Fruit fly (Drosophila melanogaster) whole organism, embryonic: ENCODE results near the gene Ank.
A peak's percentile ranks its signal among the peaks of the same experiment; 100 is the strongest.

ENCODE experiments used
- CG10431 ChIP-seq: fragments of 200-800 bp; sonication (Bioruptor generic); optimal IDR thresholded peaks from 3 replicates; lab custom pipeline; 2018; ENCODE audit warnings: missing biosample characterization, mild to moderate bottlenecking, missing genetic modification characterization
- CG10462 ChIP-seq: fragments of 200-800 bp; sonication (Bioruptor generic); optimal IDR thresholded peaks from 2 replicates; lab custom pipeline; 2016; ENCODE audit warnings: missing biosample characterization, missing genetic modification characterization
- CG10543 ChIP-seq: fragments of 200-800 bp; sonication (Bioruptor generic); optimal IDR thresholded peaks from 3 replicates; lab custom pipeline; 2017; ENCODE audit warnings: missing biosample characterization, mild to moderate bottlenecking, missing genetic modification characterization, moderate library complexity
- CG11247 ChIP-seq: fragments of 200-800 bp; sonication (Bioruptor generic); IDR thresholded peaks from 2 replicates; pipeline ENCODE4 v1.3.6; 2022; ENCODE audit warnings: missing biosample characterization, missing genetic modification characterization
- CG11696 ChIP-seq: fragments of 200-800 bp; sonication (Bioruptor generic); IDR thresholded peaks from 2 replicates; pipeline ENCODE4 v1.3.6; 2022; ENCODE audit warnings: missing biosample characterization, missing genetic modification characterization
- CG12236 ChIP-seq: fragments of 200-800 bp; sonication (Bioruptor generic); optimal IDR thresholded peaks from 2 replicates; lab custom pipeline; 2016; ENCODE audit warnings: missing biosample characterization, missing genetic modification characterization
- CG12299 ChIP-seq: fragments of 200-800 bp; sonication (Bioruptor generic); optimal IDR thresholded peaks from 2 replicates; lab custom pipeline; 2018; ENCODE audit warnings: missing biosample characterization, mild to moderate bottlenecking, missing genetic modification characterization
- CG17328 ChIP-seq: fragments of 200-800 bp; sonication (Bioruptor generic); IDR thresholded peaks from 2 replicates; pipeline ENCODE4 v1.3.6; 2022; ENCODE audit warnings: missing biosample characterization, missing genetic modification characterization
- CG17802 ChIP-seq: fragments of 200-800 bp; sonication (Bioruptor generic); optimal IDR thresholded peaks from 2 replicates; lab custom pipeline; 2018; ENCODE audit warnings: missing biosample characterization, mild to moderate bottlenecking, missing genetic modification characterization, moderate library complexity
- CG2120 ChIP-seq: fragments of 200-800 bp; sonication (Bioruptor generic); optimal IDR thresholded peaks from 3 replicates; lab custom pipeline; 2016; ENCODE audit warnings: missing biosample characterization, missing genetic modification characterization
- CG2199 ChIP-seq: fragments of 200-800 bp; sonication (Bioruptor generic); IDR thresholded peaks from 3 replicates; pipeline ENCODE4 v1.3.6; 2022; ENCODE audit warnings: missing biosample characterization, missing genetic modification characterization
- CG30020 ChIP-seq: fragments of 200-800 bp; optimal IDR thresholded peaks from 2 replicates; lab custom pipeline; 2019; ENCODE audit warnings: missing biosample characterization, mild to moderate bottlenecking, missing genetic modification characterization, moderate library complexity
- CG34376 ChIP-seq: fragments of 200-800 bp; sonication (Bioruptor generic); optimal IDR thresholded peaks from 2 replicates; lab custom pipeline; 2018; ENCODE audit warnings: missing biosample characterization, mild to moderate bottlenecking, missing genetic modification characterization
- CG43689 ChIP-seq: fragments of 200-800 bp; sonication (Bioruptor generic); IDR thresholded peaks from 2 replicates; pipeline ENCODE4 v1.3.6; 2022; ENCODE audit warnings: missing biosample characterization, missing genetic modification characterization
- CG9876 ChIP-seq: fragments of 200-800 bp; sonication (Bioruptor generic); optimal IDR thresholded peaks from 2 replicates; lab custom pipeline; 2016; ENCODE audit warnings: missing biosample characterization, missing genetic modification characterization
- CTCF ChIP-seq: fragments of 200-800 bp; sonication (Bioruptor generic); optimal IDR thresholded peaks from 2 replicates; lab custom pipeline; 2017; ENCODE audit warnings: missing biosample characterization, mild to moderate bottlenecking, missing genetic modification characterization, moderate library complexity
- Dek ChIP-seq: fragments of 200-800 bp; sonication (Bioruptor generic); optimal IDR thresholded peaks from 3 replicates; lab custom pipeline; 2019; ENCODE audit warnings: missing biosample characterization, mild to moderate bottlenecking, missing genetic modification characterization, moderate library complexity
- Dll ChIP-seq: fragments of 200-800 bp; sonication (Bioruptor generic); IDR thresholded peaks from 4 replicates; pipeline ENCODE4 v1.3.6; 2022; ENCODE audit warnings: missing biosample characterization, missing genetic modification characterization; ENCODE audit not compliant: partially characterized antibody
- Doc3 ChIP-seq: fragments of 200-800 bp; sonication (Bioruptor generic); IDR thresholded peaks from 3 replicates; pipeline ENCODE4 v1.3.6; 2022; ENCODE audit warnings: missing biosample characterization, missing genetic modification characterization; ENCODE audit not compliant: partially characterized antibody
- E2f2 ChIP-seq: fragments of 200-800 bp; sonication (Bioruptor generic); IDR thresholded peaks from 2 replicates; pipeline ENCODE4 v1.3.6; 2022; ENCODE audit warnings: missing biosample characterization, missing genetic modification characterization
- Hr39 ChIP-seq: fragments of >200 bp; optimal IDR thresholded peaks from 2 replicates; lab custom pipeline; 2017
- Lhr ChIP-seq: fragments of 200-800 bp; sonication (Bioruptor generic); optimal IDR thresholded peaks from 3 replicates; lab custom pipeline; 2017; ENCODE audit warnings: mild to moderate bottlenecking, missing biosample characterization, missing genetic modification reagents, missing genetic modification characterization
- MBD-R2 ChIP-seq: fragments of 200-800 bp; sonication (Bioruptor generic); IDR thresholded peaks from 2 replicates; pipeline ENCODE4 v1.3.6; 2022; ENCODE audit warnings: missing biosample characterization, missing genetic modification characterization
- MESR4 ChIP-seq: fragments of 200-800 bp; sonication (Bioruptor generic); optimal IDR thresholded peaks from 2 replicates; lab custom pipeline; 2018; ENCODE audit warnings: missing biosample characterization, mild to moderate bottlenecking, missing genetic modification characterization, moderate library complexity
- Max ChIP-seq: fragments of 200-800 bp; sonication (Bioruptor generic); optimal IDR thresholded peaks from 2 replicates; lab custom pipeline; 2016; ENCODE audit warnings: missing biosample characterization, mild to moderate bottlenecking, missing genetic modification characterization
- Nf-YB ChIP-seq: fragments of 200-800 bp; sonication (Bioruptor generic); optimal IDR thresholded peaks from 3 replicates; lab custom pipeline; 2019; ENCODE audit warnings: missing biosample characterization, mild to moderate bottlenecking, missing genetic modification characterization, moderate library complexity
- Optix ChIP-seq: fragments of 200-800 bp; sonication (Bioruptor generic); IDR thresholded peaks from 3 replicates; pipeline ENCODE4 v1.3.6; 2022; ENCODE audit warnings: missing biosample characterization, missing genetic modification characterization
- Pdp1 ChIP-seq, 2 experiments: fragments of 200-800 bp; sonication (Bioruptor generic); optimal IDR thresholded peaks; 3 replicates each; lab custom pipeline; 2016; ENCODE audit warnings: missing biosample characterization in 2 of 2, missing genetic modification characterization in 2 of 2, mild to moderate bottlenecking in 1 of 2, moderate library complexity in 1 of 2
- Poxn ChIP-seq: fragments of 200-800 bp; sonication (Bioruptor generic); IDR thresholded peaks from 2 replicates; pipeline ENCODE4 v1.3.6; 2022; ENCODE audit warnings: missing biosample characterization, missing genetic modification characterization
- Six4 ChIP-seq: fragments of 200-800 bp; sonication (Bioruptor generic); optimal IDR thresholded peaks from 2 replicates; lab custom pipeline; 2016; ENCODE audit warnings: missing biosample characterization, missing genetic modification characterization
- Xbp1 ChIP-seq: fragments of 200-800 bp; sonication (Bioruptor generic); optimal IDR thresholded peaks from 3 replicates; lab custom pipeline; 2016; ENCODE audit warnings: missing biosample characterization, mild to moderate bottlenecking, missing genetic modification characterization
- crp ChIP-seq, 2 experiments: fragments of 200-800 bp; sonication (Bioruptor generic); optimal IDR thresholded peaks; 2 replicates in 1 of 2; 3 replicates in 1 of 2; lab custom pipeline; 2017; ENCODE audit warnings: missing biosample characterization in 2 of 2, missing genetic modification characterization in 2 of 2, mild to moderate bottlenecking in 1 of 2, moderate library complexity in 1 of 2
- dpn ChIP-seq, 2 experiments: fragments of 200-800 bp; sonication (Bioruptor generic); optimal IDR thresholded peaks; 3 replicates each; lab custom pipeline; 2016; ENCODE audit warnings: missing biosample characterization in 2 of 2, missing genetic modification characterization in 2 of 2
- ems ChIP-seq: fragments of 200-800 bp; sonication (Bioruptor generic); optimal IDR thresholded peaks from 3 replicates; lab custom pipeline; 2016; ENCODE audit warnings: missing biosample characterization, missing genetic modification characterization
- eve ChIP-seq, 2 experiments: fragments of >200 bp; optimal IDR thresholded peaks; 2 replicates each; lab custom pipeline; 2017; ENCODE audit warnings: missing biosample characterization in 2 of 2, missing genetic modification characterization in 2 of 2
- gfzf ChIP-seq: fragments of 200-800 bp; sonication (Bioruptor generic); optimal IDR thresholded peaks from 2 replicates; lab custom pipeline; 2016; ENCODE audit warnings: missing biosample characterization, mild to moderate bottlenecking, missing genetic modification characterization, moderate library complexity
- gsb-n ChIP-seq: fragments of 200-800 bp; sonication (Bioruptor generic); optimal IDR thresholded peaks from 3 replicates; lab custom pipeline; 2018; ENCODE audit warnings: missing biosample characterization, mild to moderate bottlenecking, missing genetic modification characterization
- ken ChIP-seq: fragments of 200-800 bp; sonication (Bioruptor generic); IDR thresholded peaks from 3 replicates; pipeline ENCODE4 v1.3.6; 2022; ENCODE audit warnings: missing biosample characterization, missing genetic modification characterization
- lab ChIP-seq: fragments of 200-800 bp; sonication (Bioruptor generic); optimal IDR thresholded peaks from 3 replicates; lab custom pipeline; 2017; ENCODE audit warnings: missing biosample characterization, missing genetic modification characterization, mild to moderate bottlenecking, moderate library complexity, missing genetic modification reagents
- lbe ChIP-seq: fragments of 200-800 bp; sonication (Bioruptor generic); optimal IDR thresholded peaks from 2 replicates; lab custom pipeline; 2016; ENCODE audit warnings: missing biosample characterization, mild to moderate bottlenecking, missing genetic modification characterization
- luna ChIP-seq: fragments of 200-800 bp; sonication (Bioruptor generic); optimal IDR thresholded peaks from 2 replicates; lab custom pipeline; 2016; ENCODE audit warnings: missing biosample characterization, missing genetic modification characterization
- onecut ChIP-seq: fragments of 200-800 bp; sonication (Bioruptor generic); IDR thresholded peaks from 2 replicates; pipeline ENCODE4 v1.3.6; 2022; ENCODE audit warnings: missing biosample characterization, missing genetic modification characterization
- repo ChIP-seq: fragments of 200-800 bp; sonication (Bioruptor generic); optimal IDR thresholded peaks from 2 replicates; lab custom pipeline; 2016; ENCODE audit warnings: missing biosample characterization, missing genetic modification characterization
- sens ChIP-seq: fragments of 200-800 bp; sonication (Bioruptor generic); peaks from one replicate; lab custom pipeline; 2016; ENCODE audit warnings: missing biosample characterization, missing genetic modification characterization
- stc ChIP-seq: fragments of 200-800 bp; sonication (Bioruptor generic); IDR thresholded peaks from 2 replicates; pipeline ENCODE4 v1.3.6; 2022; ENCODE audit warnings: missing biosample characterization, missing genetic modification characterization
- trh ChIP-seq: fragments of 200-800 bp; sonication (Bioruptor generic); optimal IDR thresholded peaks from 2 replicates; lab custom pipeline; 2016; ENCODE audit warnings: missing biosample characterization, missing genetic modification characterization
- vvl ChIP-seq: fragments of 200-800 bp; sonication (Bioruptor generic); IDR thresholded peaks from 2 replicates; pipeline ENCODE4 v1.3.6; 2022; ENCODE audit warnings: missing biosample characterization, missing genetic modification characterization
- z ChIP-seq: fragments of 200-800 bp; sonication (Bioruptor generic); IDR thresholded peaks from 3 replicates; pipeline ENCODE4 v1.3.6; 2022; ENCODE audit warnings: missing biosample characterization, missing genetic modification characterization

Ank gene

DNA sequence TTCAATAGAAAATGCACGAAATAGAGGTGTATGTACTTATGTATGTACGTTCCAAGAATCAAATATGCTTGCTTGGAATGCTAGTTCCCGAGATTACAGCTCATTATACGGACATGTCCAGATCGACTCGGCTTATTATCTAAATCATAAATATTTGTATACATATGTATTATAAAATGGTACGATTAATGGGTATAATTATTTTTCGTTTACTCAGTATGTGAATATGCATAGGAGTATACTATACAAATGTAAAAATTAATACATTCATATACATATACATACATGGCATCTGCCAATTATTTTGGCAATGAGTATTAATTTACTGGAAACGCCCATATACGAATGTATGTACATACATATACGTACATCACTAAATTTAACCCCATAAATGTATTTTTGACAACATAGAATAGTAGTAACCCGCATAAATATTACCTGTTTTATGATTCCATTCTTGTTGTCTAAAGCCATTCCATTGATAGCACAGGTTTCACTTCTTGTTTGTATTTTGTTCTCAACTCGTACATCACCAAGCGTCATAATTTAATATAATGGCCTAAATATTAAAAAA lies 678 bp downstream of the Ank start:
- TF ChIP-seq Dll (GFP tag; lab: Robert Waterston, UW) = no peak
- TF ChIP-seq MESR4 = peak; percentile 73
- no peak for TF ChIP-seq Six4 (GFP tag; lab: Kevin White, UChicago)
- TF ChIP-seq MBD-R2 (GFP tag; lab: Robert Waterston, UW) = 0 out of 2 replicates have a peak, but pooled peaks have one; percentile 8
- TF ChIP-seq CG2199 (GFP tag; lab: Robert Waterston, UW) = 0 out of 3 replicates have a peak, but pooled peaks have one; percentile 26
- peak; percentile 45 for TF ChIP-seq sens
- peak; percentile 82 for TF ChIP-seq CG10431 (GFP tag; lab: Kevin White, UChicago)
- TF ChIP-seq lbe = peak; percentile 25
- TF ChIP-seq, all 482 proteins: peak for 6

- no peak for TF ChIP-seq crp (GFP tag; optimal IDR thresholded peaks at IDR 0.05; lab: Kevin White, UChicago)
- TF ChIP-seq onecut (GFP tag; lab: Robert Waterston, UW) = 0 out of 2 replicates have a peak, but pooled peaks have one; percentile 12
These were observed 27.5 kb downstream of the Ank start for dm6 chr4:102155-102554.

DNA sequence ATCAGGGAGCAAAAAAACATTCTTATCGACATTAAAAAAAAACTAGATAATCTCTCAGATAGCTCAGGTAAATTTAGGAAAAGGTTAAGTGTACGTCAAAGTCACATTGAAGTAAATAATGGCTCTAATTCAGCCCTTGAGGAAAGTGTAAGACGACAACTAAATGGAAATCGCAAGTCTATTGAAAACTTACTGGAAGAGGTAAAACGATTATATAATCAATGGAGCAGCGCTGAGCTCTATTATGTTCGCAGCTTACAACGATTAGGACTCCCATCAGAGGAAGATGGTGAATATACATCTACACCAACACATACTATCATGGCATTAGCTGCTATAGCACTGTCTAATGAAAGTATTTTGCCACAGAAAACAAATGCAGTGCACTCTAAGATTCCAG lies 37.6 kb downstream of the Ank start:
- no peak for TF ChIP-seq ken
- TF ChIP-seq Optix (GFP tag; lab: Robert Waterston, UW) = no peak
- peak in 1 of 2 experiments; percentile 52 for TF ChIP-seq eve (GFP tag; optimal IDR thresholded peaks at IDR 0.05; lab: Kevin White, UChicago)
- TF ChIP-seq Hr39 (lab: Kevin White, UChicago) = no peak
- no peak for TF ChIP-seq dpn (GFP tag; optimal IDR thresholded peaks at IDR 0.05; lab: Kevin White, UChicago)
- TF ChIP-seq Pdp1 (GFP tag; optimal IDR thresholded peaks at IDR 0.05; lab: Kevin White, UChicago) = peak in 1 of 2 experiments; percentile 94
- TF ChIP-seq CG17802 (tag; lab: Kevin White, UChicago) = no peak
- TF ChIP-seq CG34376 (GFP tag; lab: Kevin White, UChicago) = no peak
- TF ChIP-seq trh (GFP tag; lab: Kevin White, UChicago) = no peak
- no peak for TF ChIP-seq luna
- no peak for TF ChIP-seq CG12236 (GFP tag; lab: Kevin White, UChicago)
- no peak for TF ChIP-seq CG30020
- TF ChIP-seq CG9876 = no peak
- TF ChIP-seq Doc3 (GFP tag; lab: Robert Waterston, UW) = no peak
- TF ChIP-seq gsb-n (tag; lab: Kevin White, UChicago) = no peak
- TF ChIP-seq, all 482 proteins: peak for 2

DNA sequence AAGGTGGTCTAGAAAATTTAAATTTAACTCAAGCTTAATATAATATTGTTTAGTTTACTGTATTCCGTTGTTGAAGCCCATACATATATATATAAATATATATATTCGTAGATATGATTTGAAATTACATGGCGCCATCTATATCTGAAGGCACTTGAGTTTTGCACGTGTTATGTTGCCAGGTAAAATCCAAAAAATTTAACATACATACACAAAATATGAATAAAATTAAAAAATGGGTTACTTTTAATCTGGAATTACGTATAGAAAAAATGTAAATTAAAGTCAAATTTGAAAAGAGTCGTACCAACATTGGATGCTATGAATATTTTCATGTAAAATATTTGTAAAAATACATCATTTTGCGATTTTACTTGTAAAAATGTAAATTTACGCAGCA lies 39.9 kb downstream of the Ank start:
- TF ChIP-seq Max = peak; percentile 22
- no peak for TF ChIP-seq Dek (tag; lab: Kevin White, UChicago)
- peak; percentile 62 for TF ChIP-seq Lhr (GFP tag; lab: Kevin White, UChicago)
- TF ChIP-seq CG2120 (GFP tag; lab: Kevin White, UChicago) = no peak
- TF ChIP-seq CTCF (GFP tag; lab: Kevin White, UChicago) = peak; percentile 95
- TF ChIP-seq CG10543 (GFP tag; lab: Kevin White, UChicago) = no peak
- TF ChIP-seq Nf-YB = no peak
- no peak for TF ChIP-seq Xbp1 (GFP tag; lab: Kevin White, UChicago)
- no peak for TF ChIP-seq gfzf (GFP tag; lab: Kevin White, UChicago)
- TF ChIP-seq E2f2 (GFP tag; lab: Robert Waterston, UW) = no peak
- TF ChIP-seq vvl = no peak
- TF ChIP-seq ems (GFP tag; lab: Kevin White, UChicago) = no peak
- TF ChIP-seq stc (GFP tag; lab: Robert Waterston, UW) = no peak
- no peak for TF ChIP-seq CG10462
- no peak for TF ChIP-seq CG43689
- TF ChIP-seq lab (GFP tag; lab: Kevin White, UChicago) = no peak
- no peak for TF ChIP-seq CG11247 (GFP tag; lab: Robert Waterston, UW)
- no peak for TF ChIP-seq z (GFP tag; lab: Robert Waterston, UW)
- no peak for TF ChIP-seq repo (GFP tag; lab: Kevin White, UChicago)
- no peak for TF ChIP-seq CG11696 (GFP tag; lab: Robert Waterston, UW)
- TF ChIP-seq CG17328 (GFP tag; lab: Robert Waterston, UW) = no peak
- TF ChIP-seq Poxn (GFP tag; lab: Robert Waterston, UW) = no peak
- no peak for TF ChIP-seq CG12299 (tag; lab: Kevin White, UChicago)
